Worm (Caenorhabditis elegans) whole organism, midembryonic: Measurements from ENCODE around the gene F52B11.2.

Source experiments
- T22C8.4 ChIP-seq: fragments of 200-800 bp; sonication (Bioruptor generic); IDR thresholded peaks from 2 replicates; pipeline ENCODE4 v1.3.6; 2022; ENCODE audit warnings: missing genetic modification characterization, missing compliant biosample characterization
- cog-1 ChIP-seq: sonication (generic microtip); optimal IDR thresholded peaks from 2 replicates; lab custom pipeline; 2016; ENCODE audit warnings: missing genetic modification characterization, missing compliant biosample characterization
- flt-1 ChIP-seq: fragments of 200-800 bp; sonication (Bioruptor generic); IDR thresholded peaks from 2 replicates; pipeline ENCODE4 v1.3.6; 2022; ENCODE audit warnings: missing genetic modification characterization, missing compliant biosample characterization
- klf-2 ChIP-seq: fragments of 200-800 bp; sonication (Bioruptor generic); conservative IDR thresholded peaks from 2 replicates; pipeline ENCODE4 v1.3.6; 2022; ENCODE audit warnings: missing genetic modification reagents, missing genetic modification characterization, missing compliant biosample characterization
- med-1 ChIP-seq: sonication (generic microtip); optimal IDR thresholded peaks from 2 replicates; lab custom pipeline; 2017; ENCODE audit warnings: missing genetic modification characterization, mild to moderate bottlenecking, missing compliant biosample characterization, antibody characterized with exemption, missing genetic modification reagents; ENCODE audit not compliant: insufficient read depth
- ref-1 ChIP-seq: fragments of 200-800 bp; sonication (Bioruptor generic); conservative IDR thresholded peaks from 2 replicates; pipeline ENCODE4 v1.3.6; 2022; ENCODE audit warnings: missing genetic modification reagents, missing genetic modification characterization, missing compliant biosample characterization
- tab-1 ChIP-seq: fragments of 200-800 bp; sonication (Bioruptor generic); IDR thresholded peaks from 2 replicates; pipeline ENCODE4 v1.3.6; 2022; ENCODE audit warnings: missing genetic modification characterization, missing compliant biosample characterization
- ztf-23 ChIP-seq: fragments of 200-800 bp; sonication (Bioruptor generic); IDR thresholded peaks from 2 replicates; pipeline ENCODE4 v1.3.6; 2022; ENCODE audit warnings: missing genetic modification reagents, missing genetic modification characterization, missing compliant biosample characterization
- ztf-29 ChIP-seq: fragments of 200-800 bp; sonication (Bioruptor generic); IDR thresholded peaks from 2 replicates; pipeline ENCODE4 v1.3.6; 2022; ENCODE audit warnings: missing genetic modification reagents, missing genetic modification characterization, missing compliant biosample characterization

The F52B11.2 gene

DNA sequence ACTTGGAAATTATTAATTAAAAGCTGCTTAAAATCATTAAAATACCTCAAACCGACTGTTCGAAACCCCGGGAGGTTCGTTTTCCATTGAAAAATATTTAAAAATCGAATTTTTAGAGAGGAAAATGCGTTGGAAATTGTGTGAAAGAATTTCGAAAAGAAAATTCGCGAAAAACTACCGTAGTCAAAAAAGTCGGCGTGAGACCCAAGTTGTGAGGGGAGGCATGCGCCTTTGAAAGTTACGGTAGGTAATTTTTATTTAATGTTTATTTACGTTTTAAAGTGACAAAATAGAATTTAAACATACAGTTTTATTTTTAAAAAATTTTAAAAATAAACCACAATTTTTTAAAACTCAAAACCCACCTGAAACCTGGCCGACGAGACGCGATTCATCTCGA, 32.2 kb downstream of the F52B11.2 start:
- no peak for TF ChIP-seq cog-1
- no peak for TF ChIP-seq ref-1 (GFP tag; lab: Robert Waterston, UW)
- TF ChIP-seq T22C8.4: no peak
- TF ChIP-seq flt-1 (GFP tag; lab: Robert Waterston, UW): no peak
- no peak for TF ChIP-seq ztf-23

DNA sequence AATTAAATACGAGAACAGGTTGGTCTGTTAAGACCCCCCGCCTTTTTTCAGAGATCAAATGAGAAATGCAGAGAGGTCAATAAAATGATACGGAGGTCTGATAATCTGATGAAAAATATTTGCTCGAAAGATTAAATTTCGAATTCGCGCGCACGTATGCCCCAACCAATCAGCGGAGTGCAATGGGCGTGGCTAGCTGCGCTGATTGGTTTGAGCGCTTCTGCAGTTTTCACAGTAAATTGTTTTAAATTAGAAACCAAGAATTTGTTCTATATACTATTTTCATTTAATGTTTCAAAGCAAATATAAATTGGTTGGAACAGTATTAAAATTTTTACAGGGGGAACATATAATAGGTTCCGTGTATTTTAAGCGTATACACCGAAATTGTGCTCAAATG, 36.0 kb downstream of the F52B11.2 start:
- TF ChIP-seq klf-2 (GFP tag; lab: Robert Waterston, UW) (no peak), ztf-23 (no peak), tab-1 (GFP tag; lab: Robert Waterston, UW) (no peak)

DNA sequence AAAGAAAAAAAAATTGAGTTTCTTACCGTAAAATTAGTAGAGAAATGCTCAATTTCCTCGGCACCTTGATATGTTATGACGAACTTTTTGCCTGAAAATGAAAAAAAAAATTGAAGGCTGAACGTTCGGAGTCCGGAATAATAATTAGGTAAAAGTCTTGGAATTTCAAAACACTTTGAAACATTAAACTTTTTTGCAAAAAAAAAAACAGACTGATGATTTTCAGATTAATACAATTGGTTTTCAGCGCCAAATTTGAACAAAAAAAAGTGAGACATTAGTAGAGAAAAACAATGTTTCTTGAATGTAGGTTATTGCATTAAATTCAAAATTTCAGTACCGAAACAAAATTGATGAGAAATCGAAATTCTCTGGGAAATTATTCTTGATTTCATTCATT, 40.6 kb downstream of the F52B11.2 start, which contains the start of gene nkcc-1:
Gene nkcc-1 (minus strand): TSS at position 101 of the 400 bp plus-strand sequence.
- TF ChIP-seq cog-1: no peak
- no peak for TF ChIP-seq ref-1 (GFP tag; lab: Robert Waterston, UW)
- no peak for TF ChIP-seq T22C8.4
- TF ChIP-seq ztf-29 (GFP tag; lab: Robert Waterston, UW): no peak
- TF ChIP-seq flt-1 (GFP tag; lab: Robert Waterston, UW): no peak
- TF ChIP-seq klf-2 (GFP tag; lab: Robert Waterston, UW): no peak
- no peak for TF ChIP-seq med-1
- TF ChIP-seq ztf-23: no peak
- TF ChIP-seq tab-1 (GFP tag; lab: Robert Waterston, UW): no peak

- no peak for TF ChIP-seq T22C8.4
- TF ChIP-seq klf-2 (GFP tag; lab: Robert Waterston, UW): no peak
These were observed 44.6 kb downstream of the F52B11.2 start, which contains the start of gene H12I19.115 for ce11 chrIV:14127805-14128610. H12I19.115 (minus strand) TSS chrIV:14127855.

- TF ChIP-seq tab-1 (GFP tag; lab: Robert Waterston, UW) (no peak), flt-1 (GFP tag; lab: Robert Waterston, UW) (no peak), ztf-23 (no peak), ref-1 (GFP tag; lab: Robert Waterston, UW) (no peak), ztf-29 (GFP tag; lab: Robert Waterston, UW) (no peak), klf-2 (GFP tag; lab: Robert Waterston, UW) (no peak), cog-1 (no peak), T22C8.4 (no peak), med-1 (no peak)
These were observed 45.7 kb downstream of the F52B11.2 start, which contains the start of gene srz-42 for ce11 chrIV:14129091-14129490. srz-42 (plus strand) TSS chrIV:14129391.

DNA sequence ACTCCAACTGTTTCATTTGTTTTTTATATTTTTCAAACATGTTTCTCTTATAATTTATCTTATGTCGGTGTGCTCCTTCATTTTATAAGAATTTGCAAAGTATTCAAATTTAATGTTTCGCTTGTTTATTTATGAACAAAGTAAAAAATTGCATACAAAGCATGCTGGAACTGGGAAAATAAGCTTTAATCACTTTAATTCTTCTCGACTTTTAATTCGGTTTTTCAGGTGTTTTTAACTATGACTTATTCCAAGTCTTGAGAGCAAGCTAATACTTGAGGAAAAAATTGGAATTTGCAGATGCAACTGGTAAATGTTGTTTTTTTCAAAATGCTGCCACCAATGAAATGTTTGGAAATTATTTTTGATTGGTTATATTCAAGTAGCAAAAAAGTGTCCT, 48.4 kb downstream of the F52B11.2 start, which contains the start of gene srz-59:
Gene srz-59 (plus strand): TSS at position 301 of the 400 bp plus-strand sequence.
- TF ChIP-seq klf-2 (GFP tag; lab: Robert Waterston, UW): no peak
- TF ChIP-seq ref-1 (GFP tag; lab: Robert Waterston, UW): no peak
- TF ChIP-seq flt-1 (GFP tag; lab: Robert Waterston, UW): no peak
- no peak for TF ChIP-seq ztf-29 (GFP tag; lab: Robert Waterston, UW)
- no peak for TF ChIP-seq cog-1
- TF ChIP-seq med-1: no peak
- TF ChIP-seq tab-1 (GFP tag; lab: Robert Waterston, UW): no peak
- TF ChIP-seq T22C8.4: no peak

ce11 chrIV:14133400-14133799, 50.0 kb downstream of the F52B11.2 start:
- TF ChIP-seq ref-1 (GFP tag; lab: Robert Waterston, UW): no peak
- no peak for TF ChIP-seq cog-1
- no peak for TF ChIP-seq klf-2 (GFP tag; lab: Robert Waterston, UW)
- no peak for TF ChIP-seq ztf-23
- TF ChIP-seq med-1: no peak
- TF ChIP-seq tab-1 (GFP tag; lab: Robert Waterston, UW): no peak
- TF ChIP-seq ztf-29 (GFP tag; lab: Robert Waterston, UW): no peak
- no peak for TF ChIP-seq T22C8.4
- no peak for TF ChIP-seq flt-1 (GFP tag; lab: Robert Waterston, UW)
